Fruit fly (Drosophila melanogaster): Measurements from ENCODE around the gene CAH8.

DNA sequence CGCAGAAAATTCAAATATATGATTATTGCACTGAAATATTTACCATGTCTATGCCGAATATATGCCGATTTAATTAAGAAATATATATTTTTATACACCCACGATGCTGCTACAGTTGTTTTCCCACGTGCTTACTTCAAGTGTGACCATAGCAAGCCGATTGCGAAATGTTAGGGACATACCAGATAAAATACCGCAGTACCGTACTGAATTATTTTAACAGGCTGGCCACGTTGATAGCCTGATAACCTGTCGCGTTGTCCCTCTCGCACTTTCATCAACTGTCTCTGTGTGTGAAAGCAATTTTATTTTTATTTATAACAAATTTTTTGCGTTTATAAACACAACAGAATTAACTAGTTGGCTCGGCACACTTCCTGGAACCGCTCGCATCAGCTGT is 31.4 kb upstream of the CAH8 start, which contains the start of the genes Nop56 and mats:
- no peak for TF ChIP-seq CG10348 (GFP tag; IDR thresholded peaks at IDR 0.05)
- 0 out of 3 replicates have a peak, but pooled peaks have one; percentile 29 for TF ChIP-seq CG4496 (GFP tag; IDR thresholded peaks at IDR 0.05)
- no peak for TF ChIP-seq CG12605 (GFP tag; IDR thresholded peaks at IDR 0.05)
- no peak for TF ChIP-seq CG17806 (tag; optimal IDR thresholded peaks at IDR 0.05)
- TF ChIP-seq CG9948 (tag; optimal IDR thresholded peaks at IDR 0.05): no peak

Measured in whole organism, pupa.